Comparison of ENCODE assay signal across 1 fruit fly cellular context in the genomic region with DNA sequence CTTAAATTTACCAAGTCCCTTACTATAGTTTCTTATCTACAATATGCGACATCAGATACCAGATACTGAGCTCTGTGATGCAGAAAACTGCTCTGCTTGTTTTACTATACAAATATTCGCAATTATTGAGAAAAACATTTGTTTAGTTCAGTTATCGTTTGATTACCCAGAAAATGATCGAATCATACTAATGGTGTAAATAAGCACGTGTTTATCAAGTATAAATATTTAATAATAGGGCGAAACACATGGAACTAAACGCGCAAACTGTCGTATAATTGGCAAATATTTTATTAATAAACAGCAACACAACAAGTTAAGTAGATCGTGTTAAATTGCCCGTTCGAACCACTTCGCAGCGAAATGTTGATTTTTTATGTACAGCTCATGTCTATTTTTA.
TF ChIP-seq lines count a peak whose summit lies in the region.

No protein-coding gene starts in this region.

TF ChIP-seq in whole organism, embryonic, 481 proteins besides CTCF, POLR2A, EP300 and RAD21 (continued from another document and continues in another):
- TF ChIP-seq gsb-n (tag; optimal IDR thresholded peaks at IDR 0.05; lab: Kevin White, UChicago) (peak; percentile 14), C15 (GFP tag; IDR thresholded peaks at IDR 0.05; lab: Robert Waterston, UW) (0 out of 3 replicates have a peak, but pooled peaks have one; percentile 60), Six4 (GFP tag; optimal IDR thresholded peaks at IDR 0.05; lab: Kevin White, UChicago) (no peak), CG15269 (tag; optimal IDR thresholded peaks at IDR 0.05; lab: Kevin White, UChicago) (peak; percentile 69), tx (GFP tag; optimal IDR thresholded peaks at IDR 0.05; lab: Kevin White, UChicago) (no peak), CG13296 (GFP tag; optimal IDR thresholded peaks at IDR 0.05; lab: Kevin White, UChicago) (peak; percentile 47), CG33557 (GFP tag; optimal IDR thresholded peaks at IDR 0.05; lab: Kevin White, UChicago) (no peak), lmd (GFP tag; IDR thresholded peaks at IDR 0.05; lab: Robert Waterston, UW) (no peak), CG6175 (GFP tag; IDR thresholded peaks at IDR 0.05; lab: Robert Waterston, UW) (no peak; the same call in 2 of the 3 replicates), D19A (tag; optimal IDR thresholded peaks at IDR 0.05; lab: Kevin White, UChicago) (no peak), CG11723 (GFP tag; optimal IDR thresholded peaks at IDR 0.05; lab: Kevin White, UChicago) (peak; percentile 1), chm (GFP tag; IDR thresholded peaks at IDR 0.05; lab: Robert Waterston, UW) (no peak), CG12071 (GFP tag; optimal IDR thresholded peaks at IDR 0.05; lab: Kevin White, UChicago) (peak; percentile 60), CG2116 (GFP tag; optimal IDR thresholded peaks at IDR 0.05; lab: Kevin White, UChicago) (peak; percentile 29), HLHmδ (GFP tag; optimal IDR thresholded peaks at IDR 0.05; lab: Kevin White, UChicago) (no peak), CG34376 (GFP tag; optimal IDR thresholded peaks at IDR 0.05; lab: Kevin White, UChicago) (peak; percentile 5), CG1603 (tag; optimal IDR thresholded peaks at IDR 0.05; lab: Kevin White, UChicago) (peak; percentile 65), gt (GFP tag; IDR thresholded peaks at IDR 0.05; lab: Robert Waterston, UW) (no peak), CG1024 (GFP tag; IDR thresholded peaks at IDR 0.05; lab: Robert Waterston, UW) (no peak), CG4707 (GFP tag; optimal IDR thresholded peaks at IDR 0.05; lab: Kevin White, UChicago) (no peak), CG6254 (GFP tag; optimal IDR thresholded peaks at IDR 0.05; lab: Kevin White, UChicago) (no peak), CG18619 (GFP tag; optimal IDR thresholded peaks at IDR 0.05; lab: Kevin White, UChicago) (peak; percentile 63), crp (GFP tag; optimal IDR thresholded peaks at IDR 0.05; lab: Kevin White, UChicago) (no peak), CG31365 (tag; optimal IDR thresholded peaks at IDR 0.05; lab: Kevin White, UChicago) (peak; percentile 30), CG31388 (GFP tag; optimal IDR thresholded peaks at IDR 0.05; lab: Kevin White, UChicago) (peak; percentile 15), cad (GFP tag; optimal IDR thresholded peaks at IDR 0.05; lab: Kevin White, UChicago) (no peak), lola (GFP tag; optimal IDR thresholded peaks at IDR 0.05; lab: Kevin White, UChicago) (no peak), CG32532 (GFP tag; IDR thresholded peaks at IDR 0.05; lab: Robert Waterston, UW) (no peak), MESR4 (GFP tag; optimal IDR thresholded peaks at IDR 0.05; lab: Kevin White, UChicago) (no peak), sim (GFP tag; IDR thresholded peaks at IDR 0.05; lab: Robert Waterston, UW) (no peak), Optix (GFP tag; IDR thresholded peaks at IDR 0.05; lab: Robert Waterston, UW) (no peak), luna (GFP tag; optimal IDR thresholded peaks at IDR 0.05; lab: Kevin White, UChicago) (no peak), CG15601 (tag; optimal IDR thresholded peaks at IDR 0.05; lab: Kevin White, UChicago) (no peak), bigmax (GFP tag; optimal IDR thresholded peaks at IDR 0.05; lab: Kevin White, UChicago) (peak; percentile 4), Dbx (GFP tag; IDR thresholded peaks at IDR 0.05; lab: Robert Waterston, UW) (peak; percentile 67; the same call in 2 of the 3 replicates), sens-2 (GFP tag; IDR thresholded peaks at IDR 0.05; lab: Robert Waterston, UW) (no peak), Deaf1 (tag; optimal IDR thresholded peaks at IDR 0.05; lab: Kevin White, UChicago) (no peak), fd64A (GFP tag; optimal IDR thresholded peaks at IDR 0.05; lab: Kevin White, UChicago) (no peak), zfh1 (GFP tag; IDR thresholded peaks at IDR 0.05; lab: Robert Waterston, UW) (no peak), gce (GFP tag; IDR thresholded peaks at IDR 0.05; lab: Robert Waterston, UW) (no peak), CG14050 (GFP tag; IDR thresholded peaks at IDR 0.05; lab: Robert Waterston, UW) (no peak), CG18599 (GFP tag; optimal IDR thresholded peaks at IDR 0.05; lab: Kevin White, UChicago) (peak; percentile 68), klu (GFP tag; IDR thresholded peaks at IDR 0.05; lab: Robert Waterston, UW) (no peak), CG9437 (GFP tag; optimal IDR thresholded peaks at IDR 0.05; lab: Kevin White, UChicago) (no peak), CG1832 (GFP tag; optimal IDR thresholded peaks at IDR 0.05; lab: Kevin White, UChicago) (no peak), Rfx (GFP tag; IDR thresholded peaks at IDR 0.05; lab: Robert Waterston, UW) (peak; percentile 78), prd (optimal IDR thresholded peaks at IDR 0.05; lab: Kevin White, UChicago) (no peak), prd (GFP tag; IDR thresholded peaks at IDR 0.05; lab: Robert Waterston, UW) (no peak), Hr51 (GFP tag; optimal IDR thresholded peaks at IDR 0.05; lab: Kevin White, UChicago) (peak in 1 of 2 experiments; percentile 30), CG3838 (GFP tag; optimal IDR thresholded peaks at IDR 0.05; lab: Kevin White, UChicago) (peak; percentile 54), CG12219 (GFP tag; optimal IDR thresholded peaks at IDR 0.05; lab: Kevin White, UChicago) (peak; percentile 4), jumu (GFP tag; optimal IDR thresholded peaks at IDR 0.05; lab: Kevin White, UChicago) (no peak), Nf-YC (tag; optimal IDR thresholded peaks at IDR 0.05; lab: Kevin White, UChicago) (no peak), CG12659 (GFP tag; optimal IDR thresholded peaks at IDR 0.05; lab: Kevin White, UChicago) (peak; percentile 55), nerfin-1 (tag; optimal IDR thresholded peaks at IDR 0.05; lab: Kevin White, UChicago) (no peak), CG14014 (GFP tag; IDR thresholded peaks at IDR 0.05; lab: Robert Waterston, UW) (peak; percentile 49; the same call in 1 of the 2 replicates), chif (GFP tag; optimal IDR thresholded peaks at IDR 0.05; lab: Kevin White, UChicago) (peak in 1 of 2 experiments; percentile 30), ems (GFP tag; optimal IDR thresholded peaks at IDR 0.05; lab: Kevin White, UChicago) (peak; percentile 5), tgo (GFP tag; IDR thresholded peaks at IDR 0.05; lab: Robert Waterston, UW) (peak; percentile 15; the same call in 1 of the 3 replicates), vfl (GFP tag; optimal IDR thresholded peaks at IDR 0.05; lab: Kevin White, UChicago) (peak; percentile 23), ase (GFP tag; IDR thresholded peaks at IDR 0.05; lab: Robert Waterston, UW) (no peak), Doc3 (GFP tag; IDR thresholded peaks at IDR 0.05; lab: Robert Waterston, UW; ENCODE audit: partially characterized antibody) (no peak), CG33213 (GFP tag; optimal IDR thresholded peaks at IDR 0.05; lab: Kevin White, UChicago) (peak; percentile 30), tup (GFP tag; optimal IDR thresholded peaks at IDR 0.05; lab: Kevin White, UChicago) (peak; percentile 17), Opbp (GFP tag; IDR thresholded peaks at IDR 0.05; lab: Robert Waterston, UW; ENCODE audit: partially characterized antibody) (no peak), Dfd (GFP tag; optimal IDR thresholded peaks at IDR 0.05; lab: Kevin White, UChicago) (no peak), CG10274 (GFP tag; optimal IDR thresholded peaks at IDR 0.05; lab: Kevin White, UChicago) (peak; percentile 10), fru (optimal IDR thresholded peaks at IDR 0.05; lab: Kevin White, UChicago) (no peak), HLH4C (GFP tag; IDR thresholded peaks at IDR 0.05; lab: Robert Waterston, UW; ENCODE audit: partially characterized antibody) (no peak), CG17912 (GFP tag; optimal IDR thresholded peaks at IDR 0.05; lab: Kevin White, UChicago) (no peak), E2f1 (GFP tag; IDR thresholded peaks at IDR 0.05; lab: Robert Waterston, UW) (no peak), Eip74EF (GFP tag; optimal IDR thresholded peaks at IDR 0.05; lab: Kevin White, UChicago) (no peak), Drgx (GFP tag; IDR thresholded peaks at IDR 0.05; lab: Robert Waterston, UW) (no peak), CG6854 (GFP tag; optimal IDR thresholded peaks at IDR 0.05; lab: Kevin White, UChicago) (peak; percentile 10), HmgD (GFP tag; optimal IDR thresholded peaks at IDR 0.05; lab: Kevin White, UChicago) (no peak), CG10147 (GFP tag; optimal IDR thresholded peaks at IDR 0.05; lab: Kevin White, UChicago) (peak; percentile 44), zen (tag; optimal IDR thresholded peaks at IDR 0.05; lab: Kevin White, UChicago) (no peak), CG34224 (GFP tag; IDR thresholded peaks at IDR 0.05; lab: Robert Waterston, UW; ENCODE audit: partially characterized antibody) (no peak), kni (GFP tag; optimal IDR thresholded peaks at IDR 0.05; lab: Kevin White, UChicago) (no peak), CG17328 (GFP tag; IDR thresholded peaks at IDR 0.05; lab: Robert Waterston, UW) (no peak), CG15479 (GFP tag; optimal IDR thresholded peaks at IDR 0.05; lab: Kevin White, UChicago) (peak; percentile 56), peb (GFP tag; IDR thresholded peaks at IDR 0.05; lab: Robert Waterston, UW) (no peak), CG6813 (GFP tag; optimal IDR thresholded peaks at IDR 0.05; lab: Kevin White, UChicago) (peak; percentile 55), CkIIα-i1 (GFP tag; IDR thresholded peaks at IDR 0.05; lab: Robert Waterston, UW) (no peak), gro (GFP tag; optimal IDR thresholded peaks at IDR 0.05; lab: Kevin White, UChicago) (peak; percentile 49), Stat92E (GFP tag; optimal IDR thresholded peaks at IDR 0.05; lab: Kevin White, UChicago) (no peak), eve (GFP tag; optimal IDR thresholded peaks at IDR 0.05; lab: Kevin White, UChicago) (no peak), B-H2 (GFP tag; optimal IDR thresholded peaks at IDR 0.05; lab: Kevin White, UChicago) (peak; percentile 33), Dip3 (GFP tag; optimal IDR thresholded peaks at IDR 0.05; lab: Kevin White, UChicago) (no peak), D (optimal IDR thresholded peaks at IDR 0.05; lab: Kevin White, UChicago) (no peak), D (GFP tag; optimal IDR thresholded peaks at IDR 0.05; lab: Kevin White, UChicago) (no peak), CG31224 (GFP tag; IDR thresholded peaks at IDR 0.05; lab: Robert Waterston, UW) (no peak), CG3163 (GFP tag; optimal IDR thresholded peaks at IDR 0.05; lab: Kevin White, UChicago) (no peak), repo (GFP tag; optimal IDR thresholded peaks at IDR 0.05; lab: Kevin White, UChicago) (no peak), HmgZ (tag; optimal IDR thresholded peaks at IDR 0.05; lab: Kevin White, UChicago) (peak; percentile 62), CG6683 (GFP tag; optimal IDR thresholded peaks at IDR 0.05; lab: Kevin White, UChicago) (peak; percentile 54), CG8388 (GFP tag; optimal IDR thresholded peaks at IDR 0.05; lab: Kevin White, UChicago) (no peak), Bgb (GFP tag; IDR thresholded peaks at IDR 0.05; lab: Robert Waterston, UW; ENCODE audit: partially characterized antibody) (no peak), Kr (GFP tag; optimal IDR thresholded peaks at IDR 0.05; lab: Kevin White, UChicago) (no peak), en (GFP tag; optimal IDR thresholded peaks at IDR 0.05; lab: Kevin White, UChicago) (no peak), ro (GFP tag; IDR thresholded peaks at IDR 0.05; lab: Robert Waterston, UW) (no peak), CG15011 (GFP tag; optimal IDR thresholded peaks at IDR 0.05; lab: Kevin White, UChicago) (peak; percentile 61), CG17612 (GFP tag; IDR thresholded peaks at IDR 0.05; lab: Robert Waterston, UW) (no peak), phol (tag; optimal IDR thresholded peaks at IDR 0.05; lab: Kevin White, UChicago) (no peak), Sin3A (optimal IDR thresholded peaks at IDR 0.05; lab: Kevin White, UChicago) (no peak), crc (GFP tag; optimal IDR thresholded peaks at IDR 0.05; lab: Kevin White, UChicago) (peak; percentile 44), CG32767 (GFP tag; IDR thresholded peaks at IDR 0.05; lab: Robert Waterston, UW) (0 out of 2 replicates have a peak, but pooled peaks have one; percentile 12), MBD-R2 (GFP tag; IDR thresholded peaks at IDR 0.05; lab: Robert Waterston, UW) (no peak; the same call in 1 of the 2 replicates), tna (GFP tag; IDR thresholded peaks at IDR 0.05; lab: Robert Waterston, UW; ENCODE audit: partially characterized antibody) (no peak), Myb (GFP tag; optimal IDR thresholded peaks at IDR 0.05; lab: Kevin White, UChicago) (no peak), Ptx1 (GFP tag; IDR thresholded peaks at IDR 0.05; lab: Robert Waterston, UW) (no peak), dysf (GFP tag; IDR thresholded peaks at IDR 0.05; lab: Robert Waterston, UW) (peak; percentile 65; the same call in 2 of the 3 replicates), cwo (GFP tag; optimal IDR thresholded peaks at IDR 0.05; lab: Kevin White, UChicago) (peak; percentile 47), pita (GFP tag; optimal IDR thresholded peaks at IDR 0.05; lab: Kevin White, UChicago) (no peak), pan (optimal IDR thresholded peaks at IDR 0.05; lab: Kevin White, UChicago) (no peak), pan (GFP tag; optimal IDR thresholded peaks at IDR 0.05 in 1 of 2, IDR thresholded peaks at IDR 0.05 in 1 of 2) (no peak), crol (GFP tag; IDR thresholded peaks at IDR 0.05; lab: Robert Waterston, UW) (no peak), Sox100B (GFP tag; optimal IDR thresholded peaks at IDR 0.05; lab: Kevin White, UChicago) (peak; percentile 24), grn (GFP tag; optimal IDR thresholded peaks at IDR 0.05; lab: Kevin White, UChicago) (peak; percentile 26), CG17186 (GFP tag; optimal IDR thresholded peaks at IDR 0.05; lab: Kevin White, UChicago) (no peak), Spps (tag; optimal IDR thresholded peaks at IDR 0.05; lab: Kevin White, UChicago) (no peak), BEAF-32 (GFP tag; optimal IDR thresholded peaks at IDR 0.05; lab: Kevin White, UChicago) (no peak), schlank (tag; optimal IDR thresholded peaks at IDR 0.05; lab: Kevin White, UChicago) (peak; percentile 46), Oli (tag; optimal IDR thresholded peaks at IDR 0.05; lab: Kevin White, UChicago) (peak; percentile 38), corto (GFP tag; optimal IDR thresholded peaks at IDR 0.05; lab: Kevin White, UChicago) (no peak), jing (GFP tag; optimal IDR thresholded peaks at IDR 0.05; lab: Kevin White, UChicago) (no peak), Elba2 (GFP tag; optimal IDR thresholded peaks at IDR 0.05; lab: Kevin White, UChicago) (no peak), pnt (GFP tag; optimal IDR thresholded peaks at IDR 0.05; lab: Kevin White, UChicago) (no peak), hbn (GFP tag; IDR thresholded peaks at IDR 0.05; lab: Robert Waterston, UW; ENCODE audit: partially characterized antibody) (no peak), sisA (GFP tag; IDR thresholded peaks at IDR 0.05; lab: Robert Waterston, UW) (no peak), CG9876 (GFP tag; optimal IDR thresholded peaks at IDR 0.05; lab: Kevin White, UChicago) (no peak)
